Worm (Caenorhabditis elegans) whole organism, late embryonic: ENCODE measurements around the gene his-59.

Experiments
- C38D4.7 ChIP-seq: fragments of 200-800 bp; sonication (Bioruptor generic); optimal IDR thresholded peaks from 2 replicates; lab custom pipeline; 2018; ENCODE audit warnings: mild to moderate bottlenecking, missing genetic modification characterization, moderate library complexity, missing compliant biosample characterization
- Y22D7AL.16 ChIP-seq: sonication (generic microtip); optimal IDR thresholded peaks from 2 replicates; lab custom pipeline; 2016; ENCODE audit warnings: missing genetic modification characterization, missing compliant biosample characterization
- ama-1 ChIP-seq: fragments of 150-350 bp; optimal IDR thresholded peaks from 2 replicates; lab custom pipeline; 2014
- ceh-14 ChIP-seq: sonication (generic microtip); optimal IDR thresholded peaks from 2 replicates; lab custom pipeline; 2016; ENCODE audit warnings: missing genotype, missing genetic modification characterization, missing compliant biosample characterization
- ceh-19 ChIP-seq: fragments of 200-800 bp; sonication (Bioruptor generic); optimal IDR thresholded peaks from 2 replicates; lab custom pipeline; 2018; ENCODE audit warnings: mild to moderate bottlenecking, missing genetic modification characterization, missing compliant biosample characterization
- ceh-22 ChIP-seq: sonication (generic microtip); optimal IDR thresholded peaks from 2 replicates; lab custom pipeline; 2017; ENCODE audit warnings: missing biosample characterization, missing genetic modification characterization
- ceh-24 ChIP-seq: sonication (generic microtip); optimal IDR thresholded peaks from 2 replicates; lab custom pipeline; 2016; ENCODE audit warnings: mild to moderate bottlenecking, missing genetic modification characterization, missing compliant biosample characterization
- ceh-30 ChIP-seq: fragments of 150-350 bp; optimal IDR thresholded peaks from 2 replicates; lab custom pipeline; 2014; ENCODE audit warnings: missing biosample characterization, missing genetic modification characterization
- ceh-31 ChIP-seq: sonication (generic microtip); optimal IDR thresholded peaks from 2 replicates; lab custom pipeline; 2016; ENCODE audit warnings: missing genetic modification characterization, missing compliant biosample characterization
- ceh-34 ChIP-seq: sonication (generic microtip); optimal IDR thresholded peaks from 2 replicates; lab custom pipeline; 2016; ENCODE audit warnings: mild to moderate bottlenecking, missing genetic modification characterization, missing compliant biosample characterization
- ceh-45 ChIP-seq: fragments of 200-800 bp; sonication (Bioruptor generic); IDR thresholded peaks from 2 replicates; pipeline ENCODE4 v1.3.6; 2022; ENCODE audit warnings: missing genetic modification reagents, missing genetic modification characterization, missing compliant biosample characterization
- ceh-48 ChIP-seq: sonication (generic microtip); optimal IDR thresholded peaks from 2 replicates; lab custom pipeline; 2016; ENCODE audit warnings: missing genetic modification characterization, inconsistent platforms, missing compliant biosample characterization
- ceh-6 ChIP-seq: fragments of 200-800 bp; sonication (Bioruptor generic); optimal IDR thresholded peaks from 2 replicates; lab custom pipeline; 2018; ENCODE audit warnings: mild to moderate bottlenecking, missing genetic modification characterization, missing compliant biosample characterization
- ceh-9 ChIP-seq: sonication (generic microtip); optimal IDR thresholded peaks from 2 replicates; lab custom pipeline; 2016; ENCODE audit warnings: mild to moderate bottlenecking, missing genetic modification characterization, inconsistent platforms, missing compliant biosample characterization
- dve-1 ChIP-seq: sonication (generic microtip); optimal IDR thresholded peaks from 2 replicates; lab custom pipeline; 2017; ENCODE audit warnings: antibody characterized with exemption, mild to moderate bottlenecking, missing genetic modification characterization, missing compliant biosample characterization
- elt-2 ChIP-seq: sonication (generic microtip); optimal IDR thresholded peaks from 2 replicates; lab custom pipeline; 2016; ENCODE audit warnings: missing genetic modification reagents, missing genetic modification characterization, missing compliant biosample characterization
- ets-4 ChIP-seq: sonication (generic microtip); optimal IDR thresholded peaks from 2 replicates; lab custom pipeline; 2016; ENCODE audit warnings: missing genetic modification characterization, missing compliant biosample characterization
- fkh-10 ChIP-seq: fragments of 150-350 bp; optimal IDR thresholded peaks from 2 replicates; lab custom pipeline; 2014; ENCODE audit warnings: missing biosample characterization, missing genetic modification reagents, missing genetic modification characterization
- fkh-6 ChIP-seq: sonication (generic microtip); optimal IDR thresholded peaks from 2 replicates; lab custom pipeline; 2016; ENCODE audit warnings: missing genetic modification characterization, missing compliant biosample characterization
- gmeb-2 ChIP-seq: sonication (generic microtip); optimal IDR thresholded peaks from 2 replicates; lab custom pipeline; 2016; ENCODE audit warnings: missing genetic modification characterization, inconsistent platforms, missing compliant biosample characterization
- hlh-13 ChIP-seq: fragments of 200-800 bp; sonication (Bioruptor generic); optimal IDR thresholded peaks from 2 replicates; lab custom pipeline; 2018; ENCODE audit warnings: mild to moderate bottlenecking, missing genetic modification characterization, missing compliant biosample characterization
- hlh-15 ChIP-seq: sonication (generic microtip); optimal IDR thresholded peaks from 2 replicates; lab custom pipeline; 2016; ENCODE audit warnings: missing genetic modification characterization, missing compliant biosample characterization
- hlh-30 ChIP-seq: sonication (generic microtip); optimal IDR thresholded peaks from 2 replicates; lab custom pipeline; 2017; ENCODE audit warnings: antibody characterized with exemption, missing genetic modification characterization, missing compliant biosample characterization; ENCODE audit not compliant: insufficient read depth
- mec-3 ChIP-seq: sonication (generic microtip); optimal IDR thresholded peaks from 2 replicates; lab custom pipeline; 2016; ENCODE audit warnings: borderline replicate concordance, missing genetic modification characterization, missing compliant biosample characterization
- nfya-1 ChIP-seq: sonication (generic microtip); optimal IDR thresholded peaks from 2 replicates; lab custom pipeline; 2017; ENCODE audit warnings: missing genetic modification characterization, mild to moderate bottlenecking, missing compliant biosample characterization, antibody characterized with exemption, moderate library complexity
- odd-2 ChIP-seq: sonication (generic microtip); optimal IDR thresholded peaks from 2 replicates; lab custom pipeline; 2017; ENCODE audit warnings: antibody characterized with exemption, mild to moderate bottlenecking, missing genetic modification characterization, missing compliant biosample characterization
- pat-9 ChIP-seq: fragments of 200-800 bp; sonication (Bioruptor generic); optimal IDR thresholded peaks from 2 replicates; lab custom pipeline; 2018; ENCODE audit warnings: mild to moderate bottlenecking, missing genetic modification characterization, moderate library complexity, missing compliant biosample characterization
- pax-1 ChIP-seq: fragments of 150-350 bp; optimal IDR thresholded peaks from 2 replicates; lab custom pipeline; 2014; ENCODE audit warnings: missing biosample characterization, missing genetic modification characterization
- pha-2 ChIP-seq: sonication (generic microtip); optimal IDR thresholded peaks from 2 replicates; lab custom pipeline; 2017; ENCODE audit warnings: mild to moderate bottlenecking, missing genetic modification characterization, missing compliant biosample characterization
- pros-1 ChIP-seq: fragments of 150-350 bp; optimal IDR thresholded peaks from 2 replicates; lab custom pipeline; 2014; ENCODE audit warnings: missing biosample characterization, missing genetic modification reagents, missing genetic modification characterization
- ref-2 ChIP-seq: sonication (generic microtip); optimal IDR thresholded peaks from 2 replicates; lab custom pipeline; 2016; ENCODE audit warnings: missing genetic modification characterization, missing compliant biosample characterization
- sdc-2 ChIP-seq: sonication (generic microtip); optimal IDR thresholded peaks from 2 replicates; lab custom pipeline; 2016; ENCODE audit warnings: missing genotype, missing genetic modification characterization, missing compliant biosample characterization
- sox-4 ChIP-seq: sonication (generic microtip); optimal IDR thresholded peaks from 2 replicates; lab custom pipeline; 2017; ENCODE audit warnings: mild to moderate bottlenecking, missing genetic modification characterization, inconsistent platforms, missing compliant biosample characterization
- tbx-2 ChIP-seq: sonication (generic microtip); optimal IDR thresholded peaks from 2 replicates; lab custom pipeline; 2016; ENCODE audit warnings: missing genetic modification characterization, missing compliant biosample characterization
- tbx-7 ChIP-seq: sonication (generic microtip); optimal IDR thresholded peaks from 2 replicates; lab custom pipeline; 2016; ENCODE audit warnings: missing genotype, missing genetic modification characterization, missing compliant biosample characterization
- unc-3 ChIP-seq, 2 experiments: fragments of 200-800 bp in 1 of 2; sonication (Bioruptor generic) in 1 of 2; sonication (generic microtip) in 1 of 2; conservative IDR thresholded peaks in 1 of 2; optimal IDR thresholded peaks in 1 of 2; 2 replicates each; pipeline versions ENCODE4 v1.3.6 to Lab custom; 2016 to 2022; ENCODE audit warnings: missing compliant biosample characterization in 2 of 2, missing genetic modification characterization in 2 of 2, missing genetic modification reagents in 1 of 2
- zip-5 ChIP-seq: sonication (generic microtip); optimal IDR thresholded peaks from 2 replicates; lab custom pipeline; 2016; ENCODE audit warnings: missing genetic modification characterization, missing compliant biosample characterization
- ztf-16 ChIP-seq: sonication (generic microtip); optimal IDR thresholded peaks from 2 replicates; lab custom pipeline; 2017; ENCODE audit warnings: missing genetic modification characterization, missing compliant biosample characterization

his-59 gene

DNA sequence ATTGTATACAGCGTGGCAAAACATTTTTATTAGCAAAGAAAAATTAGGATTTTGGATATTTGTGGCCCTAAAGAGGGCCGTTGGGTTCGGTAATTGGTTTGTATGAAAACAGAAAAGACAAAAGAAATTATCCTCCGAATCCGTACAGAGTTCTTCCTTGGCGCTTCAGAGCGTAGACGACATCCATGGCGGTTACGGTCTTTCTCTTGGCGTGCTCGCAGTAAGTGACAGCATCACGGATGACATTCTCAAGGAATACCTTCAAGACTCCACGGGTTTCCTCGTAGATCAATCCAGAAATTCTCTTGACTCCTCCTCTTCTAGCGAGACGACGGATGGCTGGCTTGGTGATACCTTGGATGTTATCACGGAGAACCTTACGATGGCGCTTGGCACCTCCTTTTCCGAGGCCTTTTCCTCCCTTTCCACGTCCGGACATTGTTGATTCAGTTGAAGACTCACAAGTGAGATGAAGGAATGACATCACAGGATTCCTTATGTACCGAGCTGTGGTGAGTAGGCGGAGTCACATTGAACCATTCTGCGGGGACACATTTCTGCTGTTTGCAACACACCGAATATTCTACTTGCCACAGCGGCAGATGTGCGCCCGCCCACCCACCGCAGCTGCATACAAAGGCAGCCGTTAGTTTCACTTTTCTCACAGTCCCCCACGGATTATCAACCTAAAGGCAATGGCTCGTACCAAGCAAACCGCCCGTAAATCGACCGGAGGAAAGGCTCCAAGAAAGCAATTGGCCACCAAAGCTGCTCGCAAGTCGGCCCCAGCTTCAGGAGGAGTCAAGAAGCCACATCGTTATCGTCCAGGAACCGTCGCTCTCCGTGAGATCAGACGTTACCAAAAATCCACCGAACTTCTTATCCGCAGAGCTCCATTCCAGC lies at the start of gene his-59, which contains the start of gene his-60:
TSS of gene his-59 (plus strand) at position 696 of the 903 bp plus-strand sequence.
TSS of gene his-60 (minus strand) at position 439 of the 903 bp plus-strand sequence.
- peak; percentile 19 for TF ChIP-seq tbx-7 (tag; lab: Kevin White, UChicago)
- TF ChIP-seq ref-2 (tag; lab: Kevin White, UChicago) = peak; percentile 83
- peak; percentile 24 for TF ChIP-seq ceh-22 (tag; lab: Kevin White, UChicago)
- TF ChIP-seq tbx-2 (tag; lab: Kevin White, UChicago) = peak; percentile 76
- peak; percentile 0 for TF ChIP-seq ceh-6
- TF ChIP-seq ceh-34 (tag; lab: Kevin White, UChicago) = peak; percentile 77
- no peak for TF ChIP-seq odd-2
- TF ChIP-seq hlh-30 = peak; percentile 25
- peak; percentile 16 for TF ChIP-seq elt-2 (tag; lab: Kevin White, UChicago)
- TF ChIP-seq sdc-2 (tag; lab: Kevin White, UChicago) = peak; percentile 57
- TF ChIP-seq pax-1 (tag; lab: Kevin White, UChicago) = no peak
- TF ChIP-seq nfya-1 (tag; lab: Kevin White, UChicago) = peak; percentile 33
- no peak for TF ChIP-seq fkh-6 (tag; lab: Kevin White, UChicago)
- peak; percentile 90 for TF ChIP-seq ama-1 (lab: Kevin White, UChicago)
- TF ChIP-seq dve-1 (tag; lab: Kevin White, UChicago) = no peak
- TF ChIP-seq unc-3 (GFP tag; conservative IDR thresholded peaks at IDR 0.05; lab: Robert Waterston, UW) = no peak
- TF ChIP-seq unc-3 (tag; optimal IDR thresholded peaks at IDR 0.05; lab: Kevin White, UChicago) = no peak
- no peak for TF ChIP-seq gmeb-2 (tag; lab: Kevin White, UChicago)
- no peak for TF ChIP-seq ets-4
- TF ChIP-seq pat-9 (tag; lab: Kevin White, UChicago) = no peak
- TF ChIP-seq ztf-16 (tag; lab: Kevin White, UChicago) = peak; percentile 16
- TF ChIP-seq mec-3 (tag; lab: Kevin White, UChicago) = no peak
- TF ChIP-seq pha-2 (tag; lab: Kevin White, UChicago) = no peak
- peak; percentile 31 for TF ChIP-seq pros-1 (tag; lab: Kevin White, UChicago)
- TF ChIP-seq hlh-13 (GFP tag; lab: Kevin White, UChicago) = no peak
- TF ChIP-seq sox-4 (tag; lab: Kevin White, UChicago) = no peak
- no peak for TF ChIP-seq Y22D7AL.16 (tag; lab: Kevin White, UChicago)
- no peak for TF ChIP-seq hlh-15
- TF ChIP-seq fkh-10 (GFP tag; lab: Kevin White, UChicago) = no peak
- TF ChIP-seq ceh-31 = peak; percentile 77
- TF ChIP-seq, all 69 proteins: peak for 14

DNA sequence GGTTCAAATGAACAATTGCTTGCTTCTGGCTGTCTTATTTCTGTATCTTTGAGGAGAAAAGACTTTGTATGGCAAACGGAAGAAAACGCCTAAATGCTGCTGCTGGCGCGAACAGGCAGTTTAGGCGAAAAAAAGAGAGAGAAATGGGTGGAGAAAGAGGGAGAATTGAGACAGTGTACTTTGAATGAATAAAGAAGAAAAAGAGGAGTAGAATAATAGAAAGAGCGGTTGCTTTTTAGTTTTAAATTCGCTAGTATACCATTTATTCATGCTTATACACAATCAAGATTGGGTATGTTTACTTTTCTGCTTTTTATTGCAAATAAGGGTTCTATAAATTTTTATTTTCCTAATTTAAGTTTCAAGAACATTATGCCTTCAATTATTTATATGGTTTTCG lies 48.7 kb upstream of the his-59 start:
- TF ChIP-seq sox-4 (tag; lab: Kevin White, UChicago) = no peak
- no peak for TF ChIP-seq ceh-30
- no peak for TF ChIP-seq ref-2 (tag; lab: Kevin White, UChicago)
- TF ChIP-seq mec-3 (tag; lab: Kevin White, UChicago) = no peak
- no peak for TF ChIP-seq unc-3 (GFP tag; conservative IDR thresholded peaks at IDR 0.05; lab: Robert Waterston, UW)
- TF ChIP-seq unc-3 (tag; optimal IDR thresholded peaks at IDR 0.05; lab: Kevin White, UChicago) = no peak
- no peak for TF ChIP-seq ets-4
- TF ChIP-seq zip-5 (tag; lab: Kevin White, UChicago) = no peak
- no peak for TF ChIP-seq ceh-9 (tag; lab: Kevin White, UChicago)
- TF ChIP-seq ceh-24 (tag; lab: Kevin White, UChicago) = no peak
- TF ChIP-seq C38D4.7 = no peak
- no peak for TF ChIP-seq dve-1 (tag; lab: Kevin White, UChicago)
- TF ChIP-seq ceh-48 (tag; lab: Kevin White, UChicago) = no peak
- no peak for TF ChIP-seq ceh-19
- no peak for TF ChIP-seq Y22D7AL.16 (tag; lab: Kevin White, UChicago)
- TF ChIP-seq tbx-7 (tag; lab: Kevin White, UChicago) = no peak
- TF ChIP-seq ceh-45 (GFP tag; lab: Robert Waterston, UW) = no peak
- no peak for TF ChIP-seq odd-2
- TF ChIP-seq ceh-14 (tag; lab: Kevin White, UChicago) = no peak
- TF ChIP-seq, all 69 proteins: peak for 0
